Worm (Caenorhabditis elegans) whole organism, L3 larva: ENCODE data around the gene sru-30.

Source experiments
- ZK546.5 ChIP-seq: sonication (generic microtip); optimal IDR thresholded peaks from 2 replicates; lab custom pipeline; 2017; ENCODE audit warnings: missing biosample characterization, missing genetic modification characterization
- ceh-28 ChIP-seq: fragments of 150-350 bp; optimal IDR thresholded peaks from 2 replicates; lab custom pipeline; 2014; ENCODE audit warnings: missing biosample characterization, missing genetic modification reagents, missing genetic modification characterization
- egl-27 ChIP-seq: sonication (generic microtip); optimal IDR thresholded peaks from 4 replicates; lab custom pipeline; 2017; ENCODE audit warnings: missing biosample characterization, missing genetic modification reagents, missing genetic modification characterization
- jun-1 ChIP-seq: fragments of 150-350 bp; optimal IDR thresholded peaks from 2 replicates; lab custom pipeline; 2014; ENCODE audit warnings: missing biosample characterization, missing genetic modification reagents, missing genetic modification characterization
- mdl-1 ChIP-seq: fragments of 150-350 bp; optimal IDR thresholded peaks from 2 replicates; lab custom pipeline; 2014; ENCODE audit warnings: missing biosample characterization, missing genetic modification characterization
- nhr-11 ChIP-seq: fragments of 150-350 bp; optimal IDR thresholded peaks from 2 replicates; lab custom pipeline; 2014; ENCODE audit warnings: missing biosample characterization, missing genetic modification characterization
- nhr-12 ChIP-seq: fragments of 150-350 bp; optimal IDR thresholded peaks from 2 replicates; lab custom pipeline; 2014; ENCODE audit warnings: missing biosample characterization, missing genetic modification characterization
- nhr-237 ChIP-seq: fragments of 150-350 bp; optimal IDR thresholded peaks from 2 replicates; lab custom pipeline; 2014; ENCODE audit warnings: missing biosample characterization, missing genetic modification characterization
- nhr-67 ChIP-seq: fragments of 150-350 bp; optimal IDR thresholded peaks from 2 replicates; lab custom pipeline; 2014; ENCODE audit warnings: missing biosample characterization, missing genetic modification characterization
- nhr-77 ChIP-seq: fragments of 150-350 bp; optimal IDR thresholded peaks from 2 replicates; lab custom pipeline; 2014; ENCODE audit warnings: missing biosample characterization, missing genetic modification characterization
- tbx-2 ChIP-seq: sonication (generic microtip); optimal IDR thresholded peaks from 2 replicates; lab custom pipeline; 2016; ENCODE audit warnings: mild to moderate bottlenecking, missing genetic modification characterization, missing compliant biosample characterization
- unc-62 ChIP-seq: fragments of 150-350 bp; sonication (generic microtip); optimal IDR thresholded peaks from 4 replicates; lab custom pipeline; 2014; ENCODE audit warnings: missing biosample characterization, missing genetic modification reagents, missing genetic modification characterization
- zag-1 ChIP-seq: fragments of 150-350 bp; optimal IDR thresholded peaks from 2 replicates; lab custom pipeline; 2014; ENCODE audit warnings: missing biosample characterization, missing genetic modification characterization
- ztf-4 ChIP-seq: fragments of 150-350 bp; optimal IDR thresholded peaks from 2 replicates; lab custom pipeline; 2014; ENCODE audit warnings: missing biosample characterization, missing genetic modification characterization

ce11 chrV:9791332-9791731 lies 22.3 kb upstream of the sru-30 start, which contains the start of gene lipl-2:
- TF ChIP-seq ztf-4 (tag; lab: Kevin White, UChicago), result no peak
- no peak for TF ChIP-seq ceh-28 (tag; lab: Kevin White, UChicago)
- TF ChIP-seq nhr-11 (tag; lab: Kevin White, UChicago), result no peak
- TF ChIP-seq nhr-12, result no peak
- no peak for TF ChIP-seq jun-1
- TF ChIP-seq unc-62 (GFP tag; lab: Kevin White, UChicago), result no peak
- TF ChIP-seq nhr-67 (tag; lab: Kevin White, UChicago), result no peak
- TF ChIP-seq mdl-1, result no peak
- TF ChIP-seq egl-27 (tag; lab: Kevin White, UChicago), result no peak
- no peak for TF ChIP-seq ZK546.5
- no peak for TF ChIP-seq zag-1 (tag; lab: Kevin White, UChicago)
- no peak for TF ChIP-seq tbx-2
- no peak for TF ChIP-seq nhr-77
- no peak for TF ChIP-seq nhr-237 (tag; lab: Kevin White, UChicago)
